Fruit fly (Drosophila melanogaster): ENCODE data around the gene CG4686.

DNA sequence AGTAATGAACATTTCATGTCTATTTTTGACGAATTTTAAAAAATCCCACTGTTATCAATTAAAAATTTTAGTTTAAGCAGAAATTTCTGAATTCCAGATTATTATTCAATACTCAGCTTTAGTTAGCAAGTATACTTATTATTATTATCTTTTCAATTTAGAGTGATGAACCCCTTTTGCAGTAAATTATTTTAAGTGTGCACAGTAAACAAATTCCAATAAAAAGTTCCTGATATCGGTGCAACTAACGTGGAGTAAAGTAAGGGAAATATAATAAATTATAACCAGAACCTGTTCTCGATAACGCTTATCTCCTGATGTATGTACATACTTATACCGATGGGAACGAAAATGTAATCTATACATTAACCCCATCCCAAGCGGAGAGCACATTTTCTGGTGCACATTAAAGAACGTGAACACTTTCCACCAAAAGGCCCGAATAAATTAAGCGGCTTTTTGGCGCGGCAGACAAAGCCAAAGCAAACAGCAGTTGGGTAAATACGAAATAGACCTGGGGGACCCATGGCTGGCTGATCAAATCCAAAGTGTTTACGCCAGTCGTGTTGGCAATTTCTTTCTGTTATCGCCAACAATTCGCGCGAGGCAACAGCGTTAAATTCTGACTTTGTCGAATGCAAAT lies 6.2 kb upstream of the CG4686 start:
- peak; percentile 90 for TF ChIP-seq rgr (GFP tag; optimal IDR thresholded peaks at IDR 0.05)
- TF ChIP-seq lola (GFP tag; optimal IDR thresholded peaks at IDR 0.05), result no peak
- peak; percentile 52 for TF ChIP-seq dsf (GFP tag; optimal IDR thresholded peaks at IDR 0.05; ENCODE audit: borderline replicate concordance)
- peak; percentile 13 for TF ChIP-seq GATAd (GFP tag; optimal IDR thresholded peaks at IDR 0.05)
- TF ChIP-seq h (GFP tag; optimal IDR thresholded peaks at IDR 0.05), result peak; percentile 90
- peak; percentile 28 for TF ChIP-seq CG9705 (GFP tag; optimal IDR thresholded peaks at IDR 0.05)

Data from whole organism, wandering third instar larva.